Fruit fly (Drosophila melanogaster): ENCODE results near the gene CG5645.

The CG5645 gene

DNA sequence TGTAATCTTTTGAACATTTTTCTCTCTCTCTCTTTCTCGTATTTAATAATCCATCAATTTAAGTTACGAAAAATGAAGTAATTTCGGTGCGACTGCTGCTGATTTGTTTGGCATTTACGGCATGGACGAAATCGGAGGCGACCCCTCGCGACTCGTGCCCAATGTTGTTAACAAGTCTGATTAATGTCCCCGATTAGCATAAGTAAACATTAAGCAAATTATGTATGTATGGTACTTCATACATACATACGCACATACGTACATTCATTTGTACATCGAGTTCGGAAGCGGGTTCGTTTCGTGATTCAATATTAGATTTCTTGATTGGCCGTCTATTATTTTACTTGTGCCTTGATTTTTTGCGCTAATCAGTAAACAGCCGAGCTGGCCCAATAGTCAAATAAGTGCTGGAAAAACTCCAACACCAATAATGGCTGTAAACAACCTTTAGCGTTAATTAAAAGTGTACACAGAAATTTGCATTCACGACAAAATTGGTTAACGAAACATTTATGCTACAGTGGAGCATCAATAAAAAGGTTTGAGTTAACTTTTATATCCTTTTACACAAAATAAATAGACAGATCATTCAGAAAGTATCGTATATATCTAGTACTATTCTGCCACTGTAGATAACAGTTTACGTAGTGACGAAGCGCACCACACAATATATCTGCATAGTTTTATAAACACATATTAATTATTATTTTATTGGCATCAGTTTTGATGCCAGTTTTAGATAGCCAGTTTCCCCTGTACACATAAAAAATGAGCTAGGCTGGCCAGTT is 45.4 kb downstream of the CG5645 start (continued):
- peak; percentile 25; the same call in 1 of the 2 replicates for TF ChIP-seq CG6272 (GFP tag; IDR thresholded peaks at IDR 0.05)
- peak; percentile 69 for TF ChIP-seq PHDP (tag; optimal IDR thresholded peaks at IDR 0.05)
- TF ChIP-seq pan (optimal IDR thresholded peaks at IDR 0.05): no peak
- TF ChIP-seq pan (GFP tag; optimal IDR thresholded peaks at IDR 0.05 in 1 of 2, IDR thresholded peaks at IDR 0.05 in 1 of 2): peak in 1 of 2 experiments; percentile 68
- no peak for TF ChIP-seq CG31365 (tag; optimal IDR thresholded peaks at IDR 0.05)
- TF ChIP-seq yki (optimal IDR thresholded peaks at IDR 0.05): no peak
- no peak for TF ChIP-seq pb (GFP tag; optimal IDR thresholded peaks at IDR 0.05)
- no peak; the same call in 1 of the 2 replicates for TF ChIP-seq GATAe (GFP tag; conservative IDR thresholded peaks at IDR 0.05)
- TF ChIP-seq CG4424 (GFP tag; optimal IDR thresholded peaks at IDR 0.05): peak; percentile 58
- TF ChIP-seq CG7271 (tag; optimal IDR thresholded peaks at IDR 0.05): no peak
- TF ChIP-seq B-H1 (GFP tag; IDR thresholded peaks at IDR 0.05): peak; percentile 49
- TF ChIP-seq E2f1 (GFP tag; IDR thresholded peaks at IDR 0.05): peak; percentile 63
- TF ChIP-seq CG9797 (GFP tag; optimal IDR thresholded peaks at IDR 0.05): no peak
- no peak; the same call in 1 of the 2 replicates for TF ChIP-seq CG10366 (GFP tag; IDR thresholded peaks at IDR 0.05)
- no peak for TF ChIP-seq CG6175 (GFP tag; IDR thresholded peaks at IDR 0.05)
- TF ChIP-seq HLHmδ (GFP tag; optimal IDR thresholded peaks at IDR 0.05): no peak
- TF ChIP-seq Chrac-16 (GFP tag; optimal IDR thresholded peaks at IDR 0.05): peak; percentile 11
- TF ChIP-seq schlank (tag; optimal IDR thresholded peaks at IDR 0.05): peak; percentile 36
- TF ChIP-seq CG12236 (GFP tag; optimal IDR thresholded peaks at IDR 0.05): no peak
- TF ChIP-seq eve (GFP tag; optimal IDR thresholded peaks at IDR 0.05): peak in 1 of 2 experiments; percentile 15
- TF ChIP-seq CG8388 (GFP tag; optimal IDR thresholded peaks at IDR 0.05): peak; percentile 2
- TF ChIP-seq Elba2 (GFP tag; optimal IDR thresholded peaks at IDR 0.05): no peak
- TF ChIP-seq sima (GFP tag; optimal IDR thresholded peaks at IDR 0.05): no peak
- 0 out of 3 replicates have a peak, but pooled peaks have one; percentile 55 for TF ChIP-seq ken (GFP tag; IDR thresholded peaks at IDR 0.05)
- TF ChIP-seq CG5180 (GFP tag; optimal IDR thresholded peaks at IDR 0.05): peak; percentile 59
- TF ChIP-seq CG11247 (GFP tag; IDR thresholded peaks at IDR 0.05): no peak; the same call in 1 of the 2 replicates
- TF ChIP-seq Rx (GFP tag; IDR thresholded peaks at IDR 0.05): 0 out of 2 replicates have a peak, but pooled peaks have one; percentile 28
- peak; percentile 45 for TF ChIP-seq Hr3 (GFP tag; optimal IDR thresholded peaks at IDR 0.05)
- peak; percentile 45 for TF ChIP-seq ATbp (GFP tag; optimal IDR thresholded peaks at IDR 0.05)
- TF ChIP-seq zfh1 (GFP tag; IDR thresholded peaks at IDR 0.05): peak; percentile 9; the same call in 1 of the 3 replicates
- TF ChIP-seq twi (tag; optimal IDR thresholded peaks at IDR 0.05): peak; percentile 23
- TF ChIP-seq Deaf1 (tag; optimal IDR thresholded peaks at IDR 0.05): peak; percentile 7
- peak; percentile 24 for TF ChIP-seq CG8281 (tag; optimal IDR thresholded peaks at IDR 0.05)
- TF ChIP-seq CG14014 (GFP tag; IDR thresholded peaks at IDR 0.05): no peak; the same call in none of the 2 replicates
- TF ChIP-seq CG3847 (GFP tag; IDR thresholded peaks at IDR 0.05): peak; percentile 75
- peak; percentile 9 for TF ChIP-seq abd-A (tag; optimal IDR thresholded peaks at IDR 0.05)
- peak; percentile 69 for TF ChIP-seq Aef1 (GFP tag; IDR thresholded peaks at IDR 0.05)
- TF ChIP-seq CG3838 (GFP tag; optimal IDR thresholded peaks at IDR 0.05): peak; percentile 16
- peak; percentile 40 for TF ChIP-seq trh (GFP tag; optimal IDR thresholded peaks at IDR 0.05)
- no peak for TF ChIP-seq B-H2 (GFP tag; optimal IDR thresholded peaks at IDR 0.05)
- no peak for TF ChIP-seq crc (GFP tag; optimal IDR thresholded peaks at IDR 0.05)
- peak; percentile 78 for TF ChIP-seq dmrt99B (tag; optimal IDR thresholded peaks at IDR 0.05)
- no peak; the same call in 1 of the 2 replicates for TF ChIP-seq dimm (GFP tag; IDR thresholded peaks at IDR 0.05)
- peak; percentile 69; the same call in 2 of the 3 replicates for TF ChIP-seq CG11456 (GFP tag; IDR thresholded peaks at IDR 0.05)
- peak; percentile 49 for TF ChIP-seq CG7987 (GFP tag; optimal IDR thresholded peaks at IDR 0.05)
- TF ChIP-seq CG15696 (tag; optimal IDR thresholded peaks at IDR 0.05): peak; percentile 10
- TF ChIP-seq CG8089 (GFP tag; optimal IDR thresholded peaks at IDR 0.05): no peak
- peak; percentile 18 for TF ChIP-seq pho (GFP tag; optimal IDR thresholded peaks at IDR 0.05)
- TF ChIP-seq ewg (GFP tag; optimal IDR thresholded peaks at IDR 0.05): peak; percentile 13
- peak; percentile 34 for TF ChIP-seq CG10147 (GFP tag; optimal IDR thresholded peaks at IDR 0.05)
